Worm (Caenorhabditis elegans): ENCODE measurements around the gene cls-1.

Gene cls-1

DNA sequence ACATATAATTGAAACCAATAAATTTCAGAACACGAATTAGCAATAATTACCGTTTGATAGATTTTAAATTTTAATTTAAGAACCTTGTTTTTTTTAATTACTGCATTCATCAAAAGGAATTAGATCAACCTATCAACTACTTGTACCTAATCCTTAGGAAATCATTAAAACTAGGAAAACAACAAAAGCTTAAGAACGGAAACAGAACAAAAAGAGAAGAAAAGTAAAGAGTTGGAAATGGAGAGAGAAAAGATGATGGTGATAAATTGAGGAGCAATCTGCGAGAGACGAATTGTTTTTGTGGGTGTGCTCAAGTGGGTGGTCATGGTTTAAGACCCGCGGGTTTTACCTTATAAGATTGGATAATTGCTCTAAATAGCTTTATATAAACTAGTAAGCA is 27.4 kb downstream of the cls-1 start:
- TF ChIP-seq pqm-1 (tag; optimal IDR thresholded peaks at IDR 0.05): no peak
- TF ChIP-seq ceh-9 (tag; optimal IDR thresholded peaks at IDR 0.05): no peak
- no peak for TF ChIP-seq nhr-67 (tag; optimal IDR thresholded peaks at IDR 0.05)

DNA sequence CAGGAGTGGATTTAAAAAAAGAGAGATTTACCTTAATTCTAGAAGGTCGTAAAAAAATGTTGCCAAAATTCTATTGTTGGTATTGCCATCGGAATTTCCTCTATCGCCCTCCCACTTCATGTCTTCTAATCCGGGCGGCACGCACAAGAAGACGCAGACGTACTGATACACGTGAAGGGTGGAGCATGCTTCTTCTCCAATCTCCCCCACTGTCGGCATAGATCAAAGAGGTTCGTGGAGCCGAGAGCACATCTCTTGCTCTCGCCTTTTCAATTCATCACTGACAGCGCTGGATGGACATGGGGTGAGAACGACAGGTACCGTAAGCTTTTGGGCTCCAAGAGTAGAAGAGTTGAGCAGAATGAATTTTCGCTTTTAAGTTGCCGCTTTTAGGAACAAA is 28.6 kb downstream of the cls-1 start, which contains the start of gene lin-39:
Gene lin-39, minus strand, starts transcription at position 74 of the 400 bp plus-strand sequence.
- no peak for TF ChIP-seq fkh-2 (tag; optimal IDR thresholded peaks at IDR 0.05)
- TF ChIP-seq nfya-1 (tag; optimal IDR thresholded peaks at IDR 0.05; ENCODE audit: insufficient read depth): peak; percentile 53
- no peak for TF ChIP-seq ceh-28 (tag; optimal IDR thresholded peaks at IDR 0.05)
- no peak for TF ChIP-seq nhr-43 (tag; optimal IDR thresholded peaks at IDR 0.05; ENCODE audit: poor library complexity, severe bottlenecking)
- no peak for TF ChIP-seq nhr-12 (tag; optimal IDR thresholded peaks at IDR 0.05)

DNA sequence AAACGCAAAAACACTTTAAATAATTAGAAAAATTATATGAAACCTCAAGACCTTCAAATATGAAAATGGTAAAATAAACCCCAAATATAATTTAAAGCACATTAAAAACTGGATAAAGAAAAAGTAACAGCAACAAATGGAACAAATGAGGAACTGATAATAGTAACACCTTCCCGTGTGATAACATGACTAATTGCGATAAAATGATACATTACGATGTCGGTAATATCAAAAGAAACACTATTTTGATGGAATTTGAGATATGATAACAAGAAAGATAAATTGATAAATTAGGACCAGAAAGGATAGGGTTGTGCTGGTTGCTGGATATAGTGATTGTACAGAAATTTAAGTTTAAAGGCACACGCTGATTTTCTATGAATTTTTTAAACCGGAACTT is 34.1 kb downstream of the cls-1 start:
- TF ChIP-seq unc-39 (tag; optimal IDR thresholded peaks at IDR 0.05) (no peak), fos-1 (tag; optimal IDR thresholded peaks at IDR 0.05) (no peak), nhr-12 (tag; optimal IDR thresholded peaks at IDR 0.05) (no peak), unc-62 (GFP tag; optimal IDR thresholded peaks at IDR 0.05) (no peak), skn-1 (tag; optimal IDR thresholded peaks at IDR 0.05) (no peak), nhr-43 (tag; optimal IDR thresholded peaks at IDR 0.05; ENCODE audit: poor library complexity, severe bottlenecking) (no peak), ceh-16 (tag; optimal IDR thresholded peaks at IDR 0.05) (no peak), pqm-1 (tag; optimal IDR thresholded peaks at IDR 0.05) (no peak), lsy-12 (tag; optimal IDR thresholded peaks at IDR 0.05) (no peak), daf-12 (tag; optimal IDR thresholded peaks at IDR 0.05) (no peak), elt-1 (tag; optimal IDR thresholded peaks at IDR 0.05) (no peak), ceh-82 (tag; optimal IDR thresholded peaks at IDR 0.05) (no peak), R02D3.7 (tag; optimal IDR thresholded peaks at IDR 0.05) (no peak)

DNA sequence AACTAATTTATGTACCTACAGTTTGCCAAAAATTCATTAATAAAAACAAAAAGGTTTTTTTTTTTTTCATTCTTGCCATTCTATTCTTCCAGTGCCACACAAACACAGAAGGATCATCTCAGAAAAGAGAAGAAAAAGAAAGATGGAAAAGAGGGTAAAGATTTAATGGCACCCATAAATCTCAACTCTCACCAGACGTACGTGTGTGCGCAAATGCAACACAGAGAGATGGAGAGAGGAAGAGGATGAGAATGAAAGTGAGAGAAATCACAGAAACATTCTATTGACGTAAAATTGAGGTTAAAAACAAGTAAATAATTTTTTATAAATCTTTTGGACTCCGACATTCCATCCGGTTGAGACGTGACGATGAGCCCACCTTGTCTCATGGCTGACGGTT is 36.2 kb downstream of the cls-1 start:
- peak; percentile 89 for TF ChIP-seq egl-5 (tag; optimal IDR thresholded peaks at IDR 0.05)
- TF ChIP-seq unc-39 (tag; optimal IDR thresholded peaks at IDR 0.05): no peak
- no peak for TF ChIP-seq nhr-237 (tag; optimal IDR thresholded peaks at IDR 0.05)
- peak; percentile 46 for TF ChIP-seq nfya-1 (tag; optimal IDR thresholded peaks at IDR 0.05; ENCODE audit: insufficient read depth)

DNA sequence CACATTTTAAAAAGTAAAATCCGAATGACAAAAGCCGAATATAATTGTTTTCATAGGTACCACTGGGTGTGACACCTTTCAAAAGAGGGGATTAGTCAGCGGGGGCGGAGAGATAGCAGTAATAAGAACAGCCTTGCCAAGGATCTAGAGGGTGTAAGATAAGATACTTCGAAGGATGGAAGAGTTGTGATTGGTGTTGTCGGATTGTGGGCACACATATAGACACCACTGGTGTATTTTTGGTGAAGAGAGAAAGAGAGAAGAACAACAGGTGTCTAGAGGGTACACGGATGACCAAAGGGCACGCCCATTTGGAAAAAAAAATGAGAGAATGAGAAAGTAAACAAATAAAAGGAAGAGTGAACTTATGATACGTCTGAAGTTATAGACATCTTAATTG is 37.2 kb downstream of the cls-1 start:
- TF ChIP-seq egl-5 (tag; optimal IDR thresholded peaks at IDR 0.05) (no peak), nhr-43 (tag; optimal IDR thresholded peaks at IDR 0.05; ENCODE audit: poor library complexity, severe bottlenecking) (no peak), nhr-11 (tag; optimal IDR thresholded peaks at IDR 0.05) (no peak), ceh-28 (tag; optimal IDR thresholded peaks at IDR 0.05) (no peak), daf-12 (tag; optimal IDR thresholded peaks at IDR 0.05) (no peak), ztf-11 (tag; optimal IDR thresholded peaks at IDR 0.05) (no peak), zag-1 (tag; optimal IDR thresholded peaks at IDR 0.05) (no peak), fkh-10 (GFP tag; optimal IDR thresholded peaks at IDR 0.05) (no peak)

DNA sequence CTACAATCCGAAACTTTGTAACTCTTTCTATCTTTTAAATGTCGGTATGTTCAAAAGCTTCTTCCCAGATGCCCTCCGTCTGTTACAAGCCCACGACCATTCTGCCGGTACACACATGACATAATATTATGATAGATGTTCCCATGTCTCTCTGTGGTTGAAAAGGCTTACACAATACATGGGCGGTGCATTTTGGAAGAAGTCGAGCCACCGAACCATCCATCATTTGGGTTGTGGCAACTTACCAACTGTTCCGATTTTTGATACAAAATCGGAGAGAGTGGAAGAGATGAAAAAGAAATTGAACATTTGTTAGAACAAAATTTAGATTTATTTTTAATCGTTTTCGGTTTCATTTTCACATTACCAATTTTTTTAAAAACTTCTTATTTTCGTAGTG is 41.0 kb downstream of the cls-1 start:
- TF ChIP-seq ZK546.5 (tag; optimal IDR thresholded peaks at IDR 0.05): no peak
- TF ChIP-seq daf-12 (tag; optimal IDR thresholded peaks at IDR 0.05): no peak
- peak; percentile 28 for TF ChIP-seq nfya-1 (tag; optimal IDR thresholded peaks at IDR 0.05; ENCODE audit: insufficient read depth)
- no peak for TF ChIP-seq fkh-10 (GFP tag; optimal IDR thresholded peaks at IDR 0.05)
- no peak for TF ChIP-seq ama-1 (optimal IDR thresholded peaks at IDR 0.05)
- no peak for TF ChIP-seq ztf-4 (tag; optimal IDR thresholded peaks at IDR 0.05)
- peak; percentile 59 for TF ChIP-seq unc-62 (GFP tag; optimal IDR thresholded peaks at IDR 0.05)
- no peak for TF ChIP-seq pqm-1 (tag; optimal IDR thresholded peaks at IDR 0.05)
- TF ChIP-seq ceh-16 (tag; optimal IDR thresholded peaks at IDR 0.05): no peak
- TF ChIP-seq tbx-2 (tag; optimal IDR thresholded peaks at IDR 0.05): no peak
- TF ChIP-seq nhr-77 (tag; optimal IDR thresholded peaks at IDR 0.05): no peak
- no peak for TF ChIP-seq sea-2 (GFP tag; optimal IDR thresholded peaks at IDR 0.05)

DNA sequence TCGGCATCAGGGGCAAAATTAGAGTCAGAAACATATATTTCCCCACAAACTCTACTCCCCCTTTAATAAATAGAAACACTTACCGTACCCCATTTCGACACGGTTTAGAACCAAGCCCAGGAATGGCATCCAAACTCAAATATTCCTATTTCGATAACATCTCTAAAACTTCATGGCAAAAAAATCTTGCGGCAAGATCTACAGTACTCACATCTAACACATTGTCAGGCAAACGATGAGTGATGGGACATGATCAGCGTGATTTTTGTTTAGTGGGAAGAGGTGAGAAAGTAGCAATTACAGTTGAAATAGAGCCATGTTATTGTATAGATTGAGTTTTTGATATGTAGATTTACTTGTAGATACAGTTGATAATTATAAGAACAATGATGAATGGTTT is 43.0 kb downstream of the cls-1 start:
- no peak for TF ChIP-seq lin-15B (tag; optimal IDR thresholded peaks at IDR 0.05)
- peak; percentile 87 for TF ChIP-seq elt-1 (tag; optimal IDR thresholded peaks at IDR 0.05)
- TF ChIP-seq nhr-25 (tag; optimal IDR thresholded peaks at IDR 0.05): peak; percentile 21
